Worm (Caenorhabditis elegans) whole organism, L4/young adult: ENCODE results near the gene F18A1.7.

Source experiments
- dao-5 ChIP-seq: sonication (generic microtip); optimal IDR thresholded peaks from 2 replicates; lab custom pipeline; 2016; ENCODE audit warnings: missing genotype, missing genetic modification characterization, moderate library complexity, missing compliant biosample characterization
- him-1 ChIP-seq: sonication (generic microtip); optimal IDR thresholded peaks from 2 replicates; lab custom pipeline; 2016; ENCODE audit warnings: missing genotype, missing genetic modification reagents, missing genetic modification characterization, missing compliant biosample characterization

DNA sequence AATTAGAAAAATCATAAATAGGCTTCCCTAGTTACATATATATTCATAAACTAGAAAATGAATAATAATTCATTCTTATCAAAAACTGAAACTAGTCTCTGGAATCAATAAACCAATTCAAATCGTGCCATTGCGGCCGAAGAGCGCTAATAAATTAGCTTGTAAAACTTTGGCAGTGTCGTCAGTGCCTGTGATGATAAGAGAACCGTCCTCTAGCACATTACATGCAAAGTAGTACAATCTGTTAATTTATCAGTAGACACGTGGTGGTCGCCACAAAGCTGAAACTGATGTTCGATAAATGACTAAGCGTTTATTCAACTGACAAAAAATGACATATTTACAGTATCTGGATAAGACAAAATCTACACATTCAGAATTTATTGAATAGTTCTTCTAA, 32.1 kb upstream of the F18A1.7 start:
- TF ChIP-seq him-1 (tag; lab: Kevin White, UChicago) = no peak
- TF ChIP-seq dao-5 = no peak
